Fruit fly (Drosophila melanogaster) whole organism, prepupa: ENCODE results near the gene CG42553.
"Not testable (repeated sequence)": the region's sequence is repeated elsewhere in the genome, so short reads cannot be mapped to it uniquely, and the experiment has no call there.

ENCODE experiments used
- Blimp-1 ChIP-seq: fragments of 200-800 bp; sonication (Bioruptor generic); optimal IDR thresholded peaks from 3 replicates; lab custom pipeline; 2017; ENCODE audit warnings: missing biosample characterization, missing genetic modification characterization, mild to moderate bottlenecking, moderate library complexity, missing genetic modification reagents
- CG15336 ChIP-seq: fragments of 200-800 bp; sonication (Bioruptor generic); IDR thresholded peaks from 2 replicates; pipeline ENCODE4 v1.3.6; 2022; ENCODE audit warnings: missing biosample characterization, missing genetic modification characterization
- CG32006 ChIP-seq: fragments of 200-800 bp; sonication (Bioruptor generic); optimal IDR thresholded peaks from 3 replicates; lab custom pipeline; 2017; ENCODE audit warnings: missing biosample characterization, mild to moderate bottlenecking, missing genetic modification characterization
- Eip93F ChIP-seq: fragments of 200-800 bp; sonication (Bioruptor generic); optimal IDR thresholded peaks from 2 replicates; lab custom pipeline; 2016; ENCODE audit warnings: missing biosample characterization, mild to moderate bottlenecking, missing genetic modification characterization
- OdsH ChIP-seq: fragments of 200-800 bp; sonication (Bioruptor generic); optimal IDR thresholded peaks from 3 replicates; lab custom pipeline; 2016; ENCODE audit warnings: missing biosample characterization, missing genetic modification characterization
- esn ChIP-seq: fragments of 200-800 bp; sonication (Bioruptor generic); optimal IDR thresholded peaks from 2 replicates; lab custom pipeline; 2016; ENCODE audit warnings: missing biosample characterization, mild to moderate bottlenecking, missing genetic modification characterization, moderate library complexity
- lz ChIP-seq: fragments of 200-800 bp; sonication (Bioruptor generic); optimal IDR thresholded peaks from 3 replicates; lab custom pipeline; 2016; ENCODE audit warnings: missing biosample characterization, missing genetic modification characterization
- salr ChIP-seq, 2 experiments: fragments of 200-800 bp; sonication (Bioruptor generic); optimal IDR thresholded peaks; 3 replicates each; lab custom pipeline; 2016 to 2018; ENCODE audit warnings: missing biosample characterization in 2 of 2, missing genetic modification characterization in 2 of 2, mild to moderate bottlenecking in 1 of 2
- topi ChIP-seq: fragments of 200-800 bp; sonication (Bioruptor generic); optimal IDR thresholded peaks from 3 replicates; lab custom pipeline; 2016; ENCODE audit warnings: missing biosample characterization, missing genetic modification characterization
- vri ChIP-seq: fragments of 200-800 bp; sonication (Bioruptor generic); optimal IDR thresholded peaks from 3 replicates; lab custom pipeline; 2016; ENCODE audit warnings: missing biosample characterization, mild to moderate bottlenecking, missing genetic modification characterization

DNA sequence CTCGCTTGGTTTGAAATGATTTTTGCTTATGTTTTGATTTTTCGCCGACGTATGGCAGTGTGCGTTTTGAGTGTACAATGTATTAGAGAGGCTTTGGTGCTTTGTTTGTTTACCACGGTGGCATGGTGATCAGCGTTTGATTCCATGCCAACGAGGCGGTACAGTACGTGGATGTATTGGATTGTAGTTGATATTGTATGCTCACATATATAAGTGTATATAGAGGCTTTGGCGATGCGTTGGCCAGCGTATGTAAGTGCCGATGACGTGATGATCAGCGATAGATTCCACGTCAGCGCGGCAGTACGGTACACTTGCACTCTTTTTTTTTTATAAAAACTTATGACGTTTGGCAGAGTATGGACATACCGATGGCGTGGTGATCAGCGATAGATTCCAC is 31.2 kb downstream of the CG42553 start, which contains the start of gene CG12502:
- not testable (repeated sequence) for TF ChIP-seq esn (GFP tag; lab: Kevin White, UChicago); lz (GFP tag; lab: Kevin White, UChicago); Blimp-1 (GFP tag; lab: Kevin White, UChicago); OdsH (GFP tag; lab: Kevin White, UChicago); salr (GFP tag; optimal IDR thresholded peaks at IDR 0.05; lab: Kevin White, UChicago); vri (GFP tag; lab: Kevin White, UChicago); Eip93F (GFP tag; lab: Kevin White, UChicago); topi (GFP tag; lab: Kevin White, UChicago); CG15336 (GFP tag; lab: Robert Waterston, UW); CG32006
